Fruit fly (Drosophila melanogaster) whole organism, embryonic: ENCODE data around the gene Sgsf.

Experiments used
- Asciz ChIP-seq: fragments of 200-800 bp; sonication (Bioruptor generic); optimal IDR thresholded peaks from 2 replicates; lab custom pipeline; 2017; ENCODE audit warnings: missing biosample characterization, mild to moderate bottlenecking, missing genetic modification characterization, missing genetic modification reagents
- CG10959 ChIP-seq: fragments of 200-800 bp; sonication (Bioruptor generic); IDR thresholded peaks from 2 replicates; pipeline ENCODE4 v1.3.6; 2022; ENCODE audit warnings: missing biosample characterization, missing genetic modification characterization
- CG11456 ChIP-seq: fragments of 200-800 bp; sonication (Bioruptor generic); IDR thresholded peaks from 3 replicates; pipeline ENCODE4 v1.3.6; 2022; ENCODE audit warnings: missing biosample characterization, missing genetic modification characterization
- CG13296 ChIP-seq: fragments of 200-800 bp; sonication (Bioruptor generic); optimal IDR thresholded peaks from 3 replicates; lab custom pipeline; 2018; ENCODE audit warnings: missing biosample characterization, mild to moderate bottlenecking, missing genetic modification characterization
- CG15011 ChIP-seq: fragments of 200-800 bp; sonication (Bioruptor generic); optimal IDR thresholded peaks from 3 replicates; lab custom pipeline; 2018; ENCODE audit warnings: missing biosample characterization, mild to moderate bottlenecking, missing genetic modification characterization
- CG1602 ChIP-seq: fragments of 200-800 bp; sonication (Bioruptor generic); optimal IDR thresholded peaks from 3 replicates; lab custom pipeline; 2016; ENCODE audit warnings: missing biosample characterization, missing genetic modification characterization
- CG17328 ChIP-seq: fragments of 200-800 bp; sonication (Bioruptor generic); IDR thresholded peaks from 2 replicates; pipeline ENCODE4 v1.3.6; 2022; ENCODE audit warnings: missing biosample characterization, missing genetic modification characterization
- CG17829 ChIP-seq: fragments of 200-800 bp; optimal IDR thresholded peaks from 2 replicates; lab custom pipeline; 2019; ENCODE audit warnings: missing biosample characterization, mild to moderate bottlenecking, missing genetic modification characterization, moderate library complexity
- CG2202 ChIP-seq: fragments of 200-800 bp; sonication (Bioruptor generic); optimal IDR thresholded peaks from 2 replicates; lab custom pipeline; 2018; ENCODE audit warnings: missing biosample characterization, mild to moderate bottlenecking, missing genetic modification characterization
- CG30431 ChIP-seq: fragments of 200-800 bp; sonication (Bioruptor generic); optimal IDR thresholded peaks from 2 replicates; lab custom pipeline; 2017; ENCODE audit warnings: missing biosample characterization, missing genetic modification characterization
- CG31365 ChIP-seq: fragments of 200-800 bp; sonication (Bioruptor generic); optimal IDR thresholded peaks from 2 replicates; lab custom pipeline; 2018; ENCODE audit warnings: missing biosample characterization, mild to moderate bottlenecking, missing genetic modification characterization
- CG32767 ChIP-seq: fragments of 200-800 bp; sonication (Bioruptor generic); IDR thresholded peaks from 2 replicates; pipeline ENCODE4 v1.3.6; 2022; ENCODE audit warnings: missing biosample characterization, missing genetic modification characterization
- CG33557 ChIP-seq: fragments of 200-800 bp; sonication (Bioruptor generic); optimal IDR thresholded peaks from 2 replicates; lab custom pipeline; 2019; ENCODE audit warnings: missing biosample characterization, mild to moderate bottlenecking, missing genetic modification characterization, moderate library complexity
- CG4707 ChIP-seq: fragments of 200-800 bp; sonication (Bioruptor generic); optimal IDR thresholded peaks from 2 replicates; lab custom pipeline; 2018; ENCODE audit warnings: missing biosample characterization, mild to moderate bottlenecking, missing genetic modification characterization, moderate library complexity
- CG6272 ChIP-seq: fragments of 200-800 bp; sonication (Bioruptor generic); IDR thresholded peaks from 2 replicates; pipeline ENCODE4 v1.3.6; 2022; ENCODE audit warnings: missing biosample characterization, missing genetic modification characterization
- CG6791 ChIP-seq: fragments of 200-800 bp; sonication (Bioruptor generic); IDR thresholded peaks from 3 replicates; pipeline ENCODE4 v1.3.6; 2022; ENCODE audit warnings: missing biosample characterization, missing genetic modification characterization; ENCODE audit not compliant: partially characterized antibody
- CG7556 ChIP-seq: fragments of 200-800 bp; sonication (Bioruptor generic); optimal IDR thresholded peaks from 2 replicates; lab custom pipeline; 2017; ENCODE audit warnings: missing biosample characterization, mild to moderate bottlenecking, missing genetic modification characterization
- CG8944 ChIP-seq: fragments of 200-800 bp; sonication (Bioruptor generic); optimal IDR thresholded peaks from 3 replicates; lab custom pipeline; 2016; ENCODE audit warnings: missing biosample characterization, missing genetic modification characterization
- CkIIα-i1 ChIP-seq: fragments of 200-800 bp; sonication (Bioruptor generic); IDR thresholded peaks from 2 replicates; pipeline ENCODE4 v1.3.6; 2022; ENCODE audit warnings: missing biosample characterization, missing genetic modification characterization
- Dip3 ChIP-seq: fragments of 200-800 bp; sonication (Bioruptor generic); optimal IDR thresholded peaks from 3 replicates; lab custom pipeline; 2016; ENCODE audit warnings: missing biosample characterization, missing genetic modification characterization
- Eip74EF ChIP-seq, 2 experiments: fragments of 200-800 bp in 1 of 2; fragments of >200 bp in 1 of 2; sonication (Bioruptor generic) in 1 of 2; optimal IDR thresholded peaks; 2 replicates each; lab custom pipeline; 2017 to 2019; ENCODE audit warnings: missing biosample characterization in 2 of 2, missing genetic modification characterization in 2 of 2, mild to moderate bottlenecking in 1 of 2, moderate library complexity in 1 of 2
- Fer3 ChIP-seq: fragments of 200-800 bp; sonication (Bioruptor generic); optimal IDR thresholded peaks from 2 replicates; lab custom pipeline; 2018; ENCODE audit warnings: missing biosample characterization, mild to moderate bottlenecking, missing genetic modification characterization, moderate library complexity
- Hr3 ChIP-seq: fragments of 200-800 bp; sonication (Bioruptor generic); optimal IDR thresholded peaks from 3 replicates; lab custom pipeline; 2016; ENCODE audit warnings: missing biosample characterization, missing genetic modification characterization
- Hsf ChIP-seq: fragments of 200-800 bp; sonication (Bioruptor generic); optimal IDR thresholded peaks from 3 replicates; lab custom pipeline; 2016; ENCODE audit warnings: missing biosample characterization, missing genetic modification characterization
- Six4 ChIP-seq: fragments of 200-800 bp; sonication (Bioruptor generic); optimal IDR thresholded peaks from 2 replicates; lab custom pipeline; 2016; ENCODE audit warnings: missing biosample characterization, missing genetic modification characterization
- Stat92E ChIP-seq, 3 experiments: fragments of >200 bp in 2 of 3; fragments of 200-800 bp in 1 of 3; sonication (Bioruptor generic) in 1 of 3; optimal IDR thresholded peaks; 2 replicates each; lab custom pipeline; 2017 to 2019; ENCODE audit warnings: missing biosample characterization in 3 of 3, missing genetic modification characterization in 3 of 3, mild to moderate bottlenecking in 1 of 3, moderate library complexity in 1 of 3
- Trl ChIP-seq, 3 experiments: fragments of >200 bp in 2 of 3; fragments of 200-800 bp in 1 of 3; sonication (Bioruptor generic) in 1 of 3; optimal IDR thresholded peaks; 2 replicates in 1 of 3; 3 replicates in 2 of 3; lab custom pipeline; 2016 to 2017; ENCODE audit warnings: missing biosample characterization in 1 of 3, missing genetic modification characterization in 1 of 3
- ase ChIP-seq: fragments of 200-800 bp; sonication (Bioruptor generic); IDR thresholded peaks from 3 replicates; pipeline ENCODE4 v1.3.6; 2022; ENCODE audit warnings: missing biosample characterization, missing genetic modification characterization
- ato ChIP-seq: fragments of 200-800 bp; sonication (Bioruptor generic); IDR thresholded peaks from 2 replicates; pipeline ENCODE4 v1.3.6; 2022; ENCODE audit warnings: missing biosample characterization, missing genetic modification characterization; ENCODE audit not compliant: partially characterized antibody
- bab2 ChIP-seq: fragments of 200-800 bp; sonication (Bioruptor generic); optimal IDR thresholded peaks from 2 replicates; lab custom pipeline; 2016; ENCODE audit warnings: missing biosample characterization, missing genetic modification characterization
- bsh ChIP-seq, 2 experiments: fragments of 200-800 bp; sonication (Bioruptor generic); optimal IDR thresholded peaks; 2 replicates each; lab custom pipeline; 2017 to 2018; ENCODE audit warnings: mild to moderate bottlenecking in 2 of 2, missing biosample characterization in 2 of 2, missing genetic modification characterization in 2 of 2, moderate library complexity in 1 of 2
- chif ChIP-seq, 2 experiments: fragments of 200-800 bp; sonication (Bioruptor generic); optimal IDR thresholded peaks; 3 replicates each; lab custom pipeline; 2016; ENCODE audit warnings: missing biosample characterization in 2 of 2, missing genetic modification characterization in 2 of 2
- da ChIP-seq: fragments of 200-800 bp; sonication (Bioruptor generic); optimal IDR thresholded peaks from 2 replicates; lab custom pipeline; 2016; ENCODE audit warnings: missing biosample characterization, missing genetic modification characterization
- exex ChIP-seq: fragments of 200-800 bp; sonication (Bioruptor generic); optimal IDR thresholded peaks from 4 replicates; lab custom pipeline; 2018; ENCODE audit warnings: missing biosample characterization, mild to moderate bottlenecking, missing genetic modification characterization, moderate library complexity
- eyg ChIP-seq: fragments of 200-800 bp; sonication (Bioruptor generic); optimal IDR thresholded peaks from 3 replicates; lab custom pipeline; 2016; ENCODE audit warnings: missing biosample characterization, missing genetic modification characterization
- fd102C ChIP-seq: fragments of 200-800 bp; sonication (Bioruptor generic); optimal IDR thresholded peaks from 2 replicates; lab custom pipeline; 2018; ENCODE audit warnings: missing biosample characterization, mild to moderate bottlenecking, missing genetic modification characterization, moderate library complexity
- gcm ChIP-seq: fragments of 200-800 bp; sonication (Bioruptor generic); optimal IDR thresholded peaks from 2 replicates; lab custom pipeline; 2019; ENCODE audit warnings: missing biosample characterization, mild to moderate bottlenecking, missing genetic modification characterization, moderate library complexity
- gem ChIP-seq: fragments of 200-800 bp; sonication (Bioruptor generic); optimal IDR thresholded peaks from 2 replicates; lab custom pipeline; 2019; ENCODE audit warnings: missing biosample characterization, mild to moderate bottlenecking, missing genetic modification characterization, moderate library complexity
- jigr1 ChIP-seq: fragments of 200-800 bp; sonication (Bioruptor generic); IDR thresholded peaks from 3 replicates; pipeline ENCODE4 v1.3.6; 2022; ENCODE audit warnings: missing biosample characterization, missing genetic modification characterization
- jing ChIP-seq: fragments of 200-800 bp; sonication (Bioruptor generic); optimal IDR thresholded peaks from 2 replicates; lab custom pipeline; 2018; ENCODE audit warnings: missing biosample characterization, mild to moderate bottlenecking, missing genetic modification characterization
- odd ChIP-seq: fragments of 200-800 bp; sonication (Bioruptor generic); optimal IDR thresholded peaks from 2 replicates; lab custom pipeline; 2017; ENCODE audit warnings: missing biosample characterization, mild to moderate bottlenecking, missing genetic modification characterization
- org-1 ChIP-seq: fragments of 200-800 bp; sonication (Bioruptor generic); optimal IDR thresholded peaks from 2 replicates; lab custom pipeline; 2017; ENCODE audit warnings: missing biosample characterization, missing genetic modification characterization
- p53 ChIP-seq: fragments of 200-800 bp; sonication (Bioruptor generic); optimal IDR thresholded peaks from 2 replicates; lab custom pipeline; 2016; ENCODE audit warnings: missing biosample characterization, missing genetic modification characterization
- prd ChIP-seq, 3 experiments: fragments of >200 bp in 2 of 3; fragments of 200-800 bp in 1 of 3; sonication (Bioruptor generic) in 1 of 3; optimal IDR thresholded peaks in 2 of 3; IDR thresholded peaks in 1 of 3; 2 replicates in 2 of 3; 3 replicates in 1 of 3; pipeline versions ENCODE4 v1.3.6 to Lab custom; 2017 to 2022; ENCODE audit warnings: missing biosample characterization in 1 of 3, missing genetic modification characterization in 1 of 3
- sim ChIP-seq: fragments of 200-800 bp; sonication (Bioruptor generic); IDR thresholded peaks from 2 replicates; pipeline ENCODE4 v1.3.6; 2022; ENCODE audit warnings: missing biosample characterization, missing genetic modification characterization
- trh ChIP-seq: fragments of 200-800 bp; sonication (Bioruptor generic); optimal IDR thresholded peaks from 2 replicates; lab custom pipeline; 2016; ENCODE audit warnings: missing biosample characterization, missing genetic modification characterization

Gene Sgsf

DNA sequence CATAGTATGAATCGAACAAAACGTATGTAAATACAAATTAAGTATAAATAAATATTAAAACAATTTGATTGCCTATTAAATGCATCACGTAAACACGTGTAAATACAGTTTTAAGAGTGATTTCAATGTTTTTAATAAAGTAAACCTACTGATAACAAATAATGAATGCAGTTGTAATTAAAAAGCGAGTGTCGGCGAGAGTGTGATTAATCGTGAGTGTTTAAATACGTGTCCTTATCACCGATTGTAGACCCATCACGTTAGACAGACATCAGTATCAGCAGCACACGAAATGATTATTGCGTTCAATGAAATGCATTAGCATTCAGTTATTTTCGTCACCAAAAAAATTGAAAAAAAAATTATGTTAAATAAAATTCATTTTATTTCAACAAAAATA, 38.6 kb upstream of the Sgsf start:
- no peak for TF ChIP-seq org-1 (GFP tag; lab: Kevin White, UChicago)
- TF ChIP-seq, all 482 proteins: peak for 0

DNA sequence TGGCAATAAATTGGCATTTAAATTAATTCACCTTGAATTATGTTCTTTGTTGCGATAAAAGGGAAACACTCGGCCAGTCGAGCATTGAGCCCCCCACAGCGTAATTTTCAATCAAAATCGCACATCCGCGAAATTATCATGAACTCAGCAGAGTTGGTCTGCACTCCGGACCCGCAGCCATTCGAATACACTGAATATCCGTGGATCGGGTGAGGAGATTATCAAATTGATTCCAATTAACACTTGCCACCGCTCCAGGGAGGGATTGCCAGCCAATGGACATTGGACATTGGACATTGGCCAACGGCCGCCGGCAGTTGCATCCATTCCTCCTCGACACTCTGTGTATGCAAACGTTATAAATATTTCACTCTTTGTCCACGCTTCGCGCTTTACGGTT, 33.9 kb upstream of the Sgsf start:
- no peak for TF ChIP-seq CG7556 (GFP tag; lab: Kevin White, UChicago)
- no peak for TF ChIP-seq Trl (optimal IDR thresholded peaks at IDR 0.05; lab: Kevin White, UChicago)
- no peak for TF ChIP-seq Trl (GFP tag; optimal IDR thresholded peaks at IDR 0.05; lab: Kevin White, UChicago)
- no peak for TF ChIP-seq fd102C (GFP tag; lab: Kevin White, UChicago)
- no peak for TF ChIP-seq CG10959 (GFP tag; lab: Robert Waterston, UW)
- no peak for TF ChIP-seq p53 (GFP tag; lab: Kevin White, UChicago)
- no peak for TF ChIP-seq CG13296 (GFP tag; lab: Kevin White, UChicago)
- no peak for TF ChIP-seq Asciz (GFP tag; lab: Kevin White, UChicago)
- TF ChIP-seq ase = no peak
- TF ChIP-seq jigr1 = no peak
- no peak for TF ChIP-seq Six4
- no peak for TF ChIP-seq Stat92E (GFP tag; optimal IDR thresholded peaks at IDR 0.05; lab: Kevin White, UChicago)
- no peak for TF ChIP-seq ato (GFP tag; lab: Robert Waterston, UW)
- no peak for TF ChIP-seq CG4707 (GFP tag; lab: Kevin White, UChicago)
- no peak for TF ChIP-seq CG6272
- TF ChIP-seq CG33557 = no peak
- TF ChIP-seq Fer3 (tag; lab: Kevin White, UChicago) = no peak
- TF ChIP-seq CG15011 (GFP tag; lab: Kevin White, UChicago) = no peak

DNA sequence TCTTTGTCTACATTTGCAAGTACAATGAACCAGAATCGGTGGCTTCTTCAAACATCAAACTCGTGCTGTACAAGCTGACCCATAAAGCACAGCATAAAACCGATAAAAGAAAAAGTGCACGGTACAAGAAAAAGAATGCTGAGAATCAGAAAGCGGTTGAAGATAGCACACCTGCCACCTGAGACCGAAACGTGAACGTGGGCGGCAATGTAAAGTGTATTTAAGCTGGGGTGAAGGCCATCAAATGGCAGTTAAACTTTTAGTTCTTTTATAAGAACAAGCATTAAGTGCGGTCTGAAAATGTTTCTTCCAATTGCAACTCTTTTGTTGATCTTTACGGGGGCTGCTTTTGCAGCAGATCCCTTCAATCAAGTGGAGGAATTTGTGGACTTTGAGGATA, 30.4 kb upstream of the Sgsf start, which contains the start of gene CG4066:
CG4066 (plus strand) TSS at position 301 of the 400 bp plus-strand sequence.
- TF ChIP-seq bab2 (GFP tag; lab: Kevin White, UChicago) (no peak), odd (GFP tag; lab: Kevin White, UChicago) (no peak), Hr3 (no peak), CG11456 (GFP tag; lab: Robert Waterston, UW) (no peak), exex (tag; lab: Kevin White, UChicago) (no peak), CG6791 (no peak), CG8944 (GFP tag; lab: Kevin White, UChicago) (no peak), CkIIα-i1 (GFP tag; lab: Robert Waterston, UW) (no peak), sim (GFP tag; lab: Robert Waterston, UW) (no peak), trh (no peak), Trl (optimal IDR thresholded peaks at IDR 0.05; lab: Kevin White, UChicago) (no peak), Trl (GFP tag; optimal IDR thresholded peaks at IDR 0.05; lab: Kevin White, UChicago) (no peak), da (GFP tag; lab: Kevin White, UChicago) (no peak), Dip3 (GFP tag; lab: Kevin White, UChicago) (no peak)

DNA sequence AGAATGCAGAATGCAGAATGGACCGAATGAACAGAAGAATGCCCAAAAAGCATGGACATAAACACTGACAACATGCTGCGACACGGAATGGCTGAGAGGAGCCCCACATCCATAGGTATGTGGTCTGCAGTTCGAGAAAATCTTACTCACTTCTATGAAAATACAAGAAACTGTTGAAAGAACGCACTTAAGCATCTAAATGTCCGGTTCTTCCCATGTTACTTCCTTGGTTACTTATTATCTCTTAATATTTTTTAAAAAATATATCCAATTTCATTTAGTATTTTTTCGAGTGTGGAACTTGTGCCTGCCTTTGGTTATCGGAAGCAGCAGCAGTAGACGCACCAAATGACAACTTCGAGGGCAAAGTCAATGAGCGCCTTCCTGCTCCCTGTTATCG, 27.2 kb upstream of the Sgsf start:
- TF ChIP-seq Eip74EF (GFP tag; optimal IDR thresholded peaks at IDR 0.05; lab: Kevin White, UChicago) (no peak), chif (GFP tag; optimal IDR thresholded peaks at IDR 0.05; lab: Kevin White, UChicago) (peak in 1 of 2 experiments; percentile 26), p53 (GFP tag; lab: Kevin White, UChicago) (no peak), Hsf (GFP tag; lab: Kevin White, UChicago) (peak; percentile 6), gcm (GFP tag; lab: Kevin White, UChicago) (peak; percentile 12), eyg (no peak), prd (optimal IDR thresholded peaks at IDR 0.05; lab: Kevin White, UChicago) (no peak), prd (GFP tag; IDR thresholded peaks at IDR 0.05; lab: Robert Waterston, UW) (peak; percentile 65; the same call in 2 of the 3 replicates), CG1602 (GFP tag; lab: Kevin White, UChicago) (peak; percentile 9), jing (GFP tag; lab: Kevin White, UChicago) (peak; percentile 19), CG31365 (tag; lab: Kevin White, UChicago) (no peak), CG17328 (GFP tag; lab: Robert Waterston, UW) (peak; percentile 47; the same call in 1 of the 2 replicates), Asciz (GFP tag; lab: Kevin White, UChicago) (no peak), CG2202 (tag; lab: Kevin White, UChicago) (peak; percentile 27), CG17829 (tag; lab: Kevin White, UChicago) (peak; percentile 26), gem (tag; lab: Kevin White, UChicago) (peak; percentile 63), CG30431 (GFP tag; lab: Kevin White, UChicago) (peak; percentile 29), bsh (GFP tag; optimal IDR thresholded peaks at IDR 0.05; lab: Kevin White, UChicago) (peak in 1 of 2 experiments; percentile 65), CG32767 (GFP tag; lab: Robert Waterston, UW) (no peak)
